Fruit fly (Drosophila melanogaster) whole organism, embryonic: Measurements from ENCODE around the gene CG32939.

Experiments
- Atf3 ChIP-seq: fragments of 200-800 bp; sonication (Bioruptor generic); optimal IDR thresholded peaks from 3 replicates; lab custom pipeline; 2016; ENCODE audit warnings: missing biosample characterization, missing genetic modification characterization
- Bgb ChIP-seq: fragments of 200-800 bp; sonication (Bioruptor generic); IDR thresholded peaks from 2 replicates; pipeline ENCODE4 v1.3.6; 2022; ENCODE audit warnings: missing biosample characterization, missing genetic modification characterization; ENCODE audit not compliant: partially characterized antibody
- CG1024 ChIP-seq: fragments of 200-800 bp; sonication (Bioruptor generic); IDR thresholded peaks from 2 replicates; pipeline ENCODE4 v1.3.6; 2022; ENCODE audit warnings: missing biosample characterization, missing genetic modification characterization
- CG10654 ChIP-seq: fragments of 200-800 bp; sonication (Bioruptor generic); optimal IDR thresholded peaks from 2 replicates; lab custom pipeline; 2016; ENCODE audit warnings: missing biosample characterization, missing genetic modification characterization
- CG12942 ChIP-seq: fragments of 200-800 bp; sonication (Bioruptor generic); optimal IDR thresholded peaks from 3 replicates; lab custom pipeline; 2016; ENCODE audit warnings: missing biosample characterization, missing genetic modification characterization
- CG14050 ChIP-seq: fragments of 200-800 bp; sonication (Bioruptor generic); IDR thresholded peaks from 3 replicates; pipeline ENCODE4 v1.3.6; 2022; ENCODE audit warnings: missing biosample characterization, missing genetic modification characterization
- CG15696 ChIP-seq: fragments of 200-800 bp; sonication (Bioruptor generic); optimal IDR thresholded peaks from 2 replicates; lab custom pipeline; 2019; ENCODE audit warnings: missing biosample characterization, mild to moderate bottlenecking, missing genetic modification characterization, moderate library complexity
- CG1603 ChIP-seq: fragments of 200-800 bp; sonication (Bioruptor generic); optimal IDR thresholded peaks from 2 replicates; lab custom pipeline; 2019; ENCODE audit warnings: missing biosample characterization, mild to moderate bottlenecking, missing genetic modification characterization, moderate library complexity
- CG17385 ChIP-seq: fragments of 200-800 bp; sonication (Bioruptor generic); optimal IDR thresholded peaks from 3 replicates; lab custom pipeline; 2018; ENCODE audit warnings: missing biosample characterization, mild to moderate bottlenecking, missing genetic modification characterization
- CG18011 ChIP-seq: fragments of 200-800 bp; sonication (Bioruptor generic); optimal IDR thresholded peaks from 2 replicates; lab custom pipeline; 2017; ENCODE audit warnings: missing biosample characterization, missing genetic modification characterization, mild to moderate bottlenecking, moderate library complexity, missing genotype
- CG18599 ChIP-seq: fragments of 200-800 bp; sonication (Bioruptor generic); optimal IDR thresholded peaks from 3 replicates; lab custom pipeline; 2017; ENCODE audit warnings: missing biosample characterization, missing genetic modification characterization, mild to moderate bottlenecking, moderate library complexity, missing genetic modification reagents
- CG2889 ChIP-seq: fragments of 200-800 bp; sonication (Bioruptor generic); IDR thresholded peaks from 3 replicates; pipeline ENCODE4 v1.3.6; 2022; ENCODE audit warnings: missing biosample characterization, missing genetic modification characterization
- CG30431 ChIP-seq: fragments of 200-800 bp; sonication (Bioruptor generic); optimal IDR thresholded peaks from 2 replicates; lab custom pipeline; 2017; ENCODE audit warnings: missing biosample characterization, missing genetic modification characterization
- CG31224 ChIP-seq: fragments of 200-800 bp; sonication (Bioruptor generic); IDR thresholded peaks from 2 replicates; pipeline ENCODE4 v1.3.6; 2022; ENCODE audit warnings: missing biosample characterization, missing genetic modification characterization
- CG3407 ChIP-seq: fragments of 200-800 bp; sonication (Bioruptor generic); optimal IDR thresholded peaks from 2 replicates; lab custom pipeline; 2018; ENCODE audit warnings: missing biosample characterization, mild to moderate bottlenecking, missing genetic modification characterization
- CG3726 ChIP-seq: fragments of 200-800 bp; sonication (Bioruptor generic); IDR thresholded peaks from 3 replicates; pipeline ENCODE4, ENCODE4 v1.3.6; 2022; ENCODE audit warnings: missing biosample characterization, missing genetic modification characterization
- CG8290 ChIP-seq, 3 experiments: fragments of 200-800 bp; sonication (Bioruptor generic); optimal IDR thresholded peaks; 2 replicates each; lab custom pipeline; 2016 to 2019; ENCODE audit warnings: missing biosample characterization in 3 of 3, missing genetic modification characterization in 3 of 3, mild to moderate bottlenecking in 2 of 3, moderate library complexity in 1 of 3
- CG8944 ChIP-seq: fragments of 200-800 bp; sonication (Bioruptor generic); optimal IDR thresholded peaks from 3 replicates; lab custom pipeline; 2016; ENCODE audit warnings: missing biosample characterization, missing genetic modification characterization
- CG9215 ChIP-seq: fragments of 200-800 bp; sonication (Bioruptor generic); IDR thresholded peaks from 2 replicates; pipeline ENCODE4 v1.3.6; 2022; ENCODE audit warnings: missing biosample characterization, missing genetic modification characterization
- Dll ChIP-seq: fragments of 200-800 bp; sonication (Bioruptor generic); IDR thresholded peaks from 4 replicates; pipeline ENCODE4 v1.3.6; 2022; ENCODE audit warnings: missing biosample characterization, missing genetic modification characterization; ENCODE audit not compliant: partially characterized antibody
- Doc2 ChIP-seq: fragments of 200-800 bp; sonication (Bioruptor generic); IDR thresholded peaks from 2 replicates; pipeline ENCODE4 v1.3.6; 2022; ENCODE audit warnings: missing biosample characterization, missing genetic modification characterization
- Drgx ChIP-seq: fragments of 200-800 bp; sonication (Bioruptor generic); IDR thresholded peaks from 2 replicates; pipeline ENCODE4 v1.3.6; 2022; ENCODE audit warnings: missing biosample characterization, missing genetic modification characterization
- Elba2 ChIP-seq: fragments of 200-800 bp; sonication (Bioruptor generic); optimal IDR thresholded peaks from 3 replicates; lab custom pipeline; 2016; ENCODE audit warnings: missing biosample characterization, missing genetic modification characterization
- GATAe ChIP-seq: fragments of 200-800 bp; sonication (Bioruptor generic); conservative IDR thresholded peaks from 2 replicates; pipeline ENCODE4 v1.3.6; 2022; ENCODE audit warnings: missing biosample characterization, missing genetic modification characterization
- H2.0 ChIP-seq: fragments of 200-800 bp; sonication (Bioruptor generic); IDR thresholded peaks from 2 replicates; pipeline ENCODE4 v1.3.6; 2022; ENCODE audit warnings: missing biosample characterization, missing genetic modification characterization
- Jarid2 ChIP-seq: fragments of 200-800 bp; sonication (Bioruptor generic); optimal IDR thresholded peaks from 3 replicates; lab custom pipeline; 2017; ENCODE audit warnings: mild to moderate bottlenecking, missing biosample characterization, missing genetic modification reagents, missing genetic modification characterization
- Myb ChIP-seq: fragments of 200-800 bp; sonication (Bioruptor generic); optimal IDR thresholded peaks from 2 replicates; lab custom pipeline; 2016; ENCODE audit warnings: missing biosample characterization, missing genetic modification characterization
- Oaz ChIP-seq: fragments of 200-800 bp; sonication (Bioruptor generic); IDR thresholded peaks from 2 replicates; pipeline ENCODE4 v1.3.6; 2022; ENCODE audit warnings: missing biosample characterization, missing genetic modification characterization
- Optix ChIP-seq: fragments of 200-800 bp; sonication (Bioruptor generic); IDR thresholded peaks from 3 replicates; pipeline ENCODE4 v1.3.6; 2022; ENCODE audit warnings: missing biosample characterization, missing genetic modification characterization
- Rfx ChIP-seq: fragments of 200-800 bp; sonication (Bioruptor generic); IDR thresholded peaks from 2 replicates; pipeline ENCODE4 v1.3.6; 2022; ENCODE audit warnings: missing biosample characterization, missing genetic modification characterization
- Ssrp ChIP-seq: fragments of 200-800 bp; sonication (Bioruptor generic); optimal IDR thresholded peaks from 2 replicates; lab custom pipeline; 2018; ENCODE audit warnings: missing biosample characterization, mild to moderate bottlenecking, missing genetic modification characterization, moderate library complexity
- YL-1 ChIP-seq: fragments of 200-800 bp; sonication (Bioruptor generic); optimal IDR thresholded peaks from 3 replicates; lab custom pipeline; 2017; ENCODE audit warnings: missing biosample characterization, mild to moderate bottlenecking, missing genetic modification characterization
- al ChIP-seq: fragments of 200-800 bp; sonication (Bioruptor generic); IDR thresholded peaks from 2 replicates; pipeline ENCODE4 v1.3.6; 2022; ENCODE audit warnings: missing biosample characterization, missing genetic modification characterization
- bigmax ChIP-seq: fragments of 200-800 bp; sonication (Bioruptor generic); optimal IDR thresholded peaks from 2 replicates; lab custom pipeline; 2018; ENCODE audit warnings: missing biosample characterization, mild to moderate bottlenecking, missing genetic modification characterization
- cato ChIP-seq: fragments of 200-800 bp; sonication (Bioruptor generic); optimal IDR thresholded peaks from 2 replicates; lab custom pipeline; 2016; ENCODE audit warnings: missing biosample characterization, missing genetic modification characterization, borderline replicate concordance
- chif ChIP-seq, 2 experiments: fragments of 200-800 bp; sonication (Bioruptor generic); optimal IDR thresholded peaks; 3 replicates each; lab custom pipeline; 2016; ENCODE audit warnings: missing biosample characterization in 2 of 2, missing genetic modification characterization in 2 of 2
- dpn ChIP-seq, 2 experiments: fragments of 200-800 bp; sonication (Bioruptor generic); optimal IDR thresholded peaks; 3 replicates each; lab custom pipeline; 2016; ENCODE audit warnings: missing biosample characterization in 2 of 2, missing genetic modification characterization in 2 of 2
- en ChIP-seq: fragments of 200-800 bp; sonication (Bioruptor generic); optimal IDR thresholded peaks from 2 replicates; lab custom pipeline; 2016; ENCODE audit warnings: missing biosample characterization, missing genetic modification characterization
- hbn ChIP-seq: fragments of 200-800 bp; sonication (Bioruptor generic); IDR thresholded peaks from 2 replicates; pipeline ENCODE4 v1.3.6; 2022; ENCODE audit warnings: missing biosample characterization, missing genetic modification characterization; ENCODE audit not compliant: partially characterized antibody
- jing ChIP-seq: fragments of 200-800 bp; sonication (Bioruptor generic); optimal IDR thresholded peaks from 2 replicates; lab custom pipeline; 2018; ENCODE audit warnings: missing biosample characterization, mild to moderate bottlenecking, missing genetic modification characterization
- kah ChIP-seq: fragments of 200-800 bp; sonication (Bioruptor generic); optimal IDR thresholded peaks from 2 replicates; lab custom pipeline; 2018; ENCODE audit warnings: missing biosample characterization, mild to moderate bottlenecking, missing genetic modification characterization
- nau ChIP-seq: fragments of 200-800 bp; sonication (Bioruptor generic); optimal IDR thresholded peaks from 3 replicates; lab custom pipeline; 2017; ENCODE audit warnings: missing biosample characterization, mild to moderate bottlenecking, missing genetic modification characterization, missing genetic modification reagents
- nom ChIP-seq: fragments of 200-800 bp; sonication (Bioruptor generic); optimal IDR thresholded peaks from 2 replicates; lab custom pipeline; 2017; ENCODE audit warnings: missing biosample characterization, missing genetic modification characterization, mild to moderate bottlenecking, moderate library complexity, missing genetic modification reagents
- phol ChIP-seq: fragments of 200-800 bp; sonication (Bioruptor generic); optimal IDR thresholded peaks from 3 replicates; lab custom pipeline; 2018; ENCODE audit warnings: missing biosample characterization, mild to moderate bottlenecking, missing genetic modification characterization, moderate library complexity
- pnt ChIP-seq: fragments of 200-800 bp; sonication (Bioruptor generic); optimal IDR thresholded peaks from 3 replicates; lab custom pipeline; 2016; ENCODE audit warnings: missing biosample characterization, missing genetic modification characterization
- ro ChIP-seq: fragments of 200-800 bp; sonication (Bioruptor generic); IDR thresholded peaks from 2 replicates; pipeline ENCODE4 v1.3.6; 2022; ENCODE audit warnings: missing biosample characterization, missing genetic modification characterization
- schlank ChIP-seq: fragments of 200-800 bp; sonication (Bioruptor generic); optimal IDR thresholded peaks from 2 replicates; lab custom pipeline; 2018; ENCODE audit warnings: missing biosample characterization, mild to moderate bottlenecking, missing genetic modification characterization
- slbo ChIP-seq: fragments of 200-800 bp; sonication (Bioruptor generic); IDR thresholded peaks from 2 replicates; pipeline ENCODE4 v1.3.6; 2022; ENCODE audit warnings: missing biosample characterization, missing genetic modification characterization
- slou ChIP-seq: fragments of 200-800 bp; sonication (Bioruptor generic); optimal IDR thresholded peaks from 3 replicates; lab custom pipeline; 2016; ENCODE audit warnings: missing biosample characterization, missing genetic modification characterization
- slp2 ChIP-seq: fragments of 200-800 bp; sonication (Bioruptor generic); optimal IDR thresholded peaks from 2 replicates; lab custom pipeline; 2016; ENCODE audit warnings: missing biosample characterization, missing genetic modification characterization
- vvl ChIP-seq: fragments of 200-800 bp; sonication (Bioruptor generic); IDR thresholded peaks from 2 replicates; pipeline ENCODE4 v1.3.6; 2022; ENCODE audit warnings: missing biosample characterization, missing genetic modification characterization

CG32939 gene

dm6 chr3R:9679746-9680145, 13.1 kb upstream of the CG32939 start, which contains the start of gene nmdyn-D7 (continued):
- no peak for TF ChIP-seq Doc2 (GFP tag; lab: Robert Waterston, UW)
- TF ChIP-seq Rfx, result peak; percentile 70
- TF ChIP-seq Optix (GFP tag; lab: Robert Waterston, UW), result no peak
- no peak for TF ChIP-seq H2.0 (GFP tag; lab: Robert Waterston, UW)
- TF ChIP-seq ro (GFP tag; lab: Robert Waterston, UW), result no peak
- TF ChIP-seq schlank (tag; lab: Kevin White, UChicago), result no peak
- TF ChIP-seq CG1603 (tag; lab: Kevin White, UChicago), result peak; percentile 26
- TF ChIP-seq CG8944, result no peak
- TF ChIP-seq CG2889 (GFP tag; lab: Robert Waterston, UW), result no peak
- no peak for TF ChIP-seq dpn (GFP tag; optimal IDR thresholded peaks at IDR 0.05; lab: Kevin White, UChicago)
- no peak for TF ChIP-seq en (GFP tag; lab: Kevin White, UChicago)
- TF ChIP-seq CG1024 (GFP tag; lab: Robert Waterston, UW), result no peak
- TF ChIP-seq kah, result no peak
- no peak for TF ChIP-seq Drgx (GFP tag; lab: Robert Waterston, UW)
- no peak for TF ChIP-seq CG18599 (GFP tag; lab: Kevin White, UChicago)
- no peak for TF ChIP-seq CG15696
- TF ChIP-seq cato (GFP tag; lab: Kevin White, UChicago), result no peak
- no peak for TF ChIP-seq hbn
- TF ChIP-seq slp2 (GFP tag; lab: Kevin White, UChicago), result no peak
- TF ChIP-seq Dll (GFP tag; lab: Robert Waterston, UW), result 0 out of 4 replicates have a peak, but pooled peaks have one; percentile 42
- TF ChIP-seq CG30431, result no peak
- TF ChIP-seq YL-1 (GFP tag; lab: Kevin White, UChicago), result peak; percentile 50
- no peak for TF ChIP-seq chif (GFP tag; optimal IDR thresholded peaks at IDR 0.05; lab: Kevin White, UChicago)
- TF ChIP-seq GATAe (GFP tag; lab: Robert Waterston, UW), result no peak
- TF ChIP-seq slbo (GFP tag; lab: Robert Waterston, UW), result no peak
- no peak for TF ChIP-seq CG8290 (GFP tag; optimal IDR thresholded peaks at IDR 0.05; lab: Kevin White, UChicago)
- TF ChIP-seq CG8290 (tag; optimal IDR thresholded peaks at IDR 0.05; lab: Kevin White, UChicago), result no peak
- TF ChIP-seq CG14050, result no peak
- TF ChIP-seq Bgb (GFP tag; lab: Robert Waterston, UW), result peak; percentile 37; the same call in 1 of the 2 replicates
- no peak for TF ChIP-seq CG3726 (GFP tag; lab: Robert Waterston, UW)
- TF ChIP-seq al (GFP tag; lab: Robert Waterston, UW), result no peak
- no peak for TF ChIP-seq Oaz (GFP tag; lab: Robert Waterston, UW)
- peak; percentile 24 for TF ChIP-seq Myb (GFP tag; lab: Kevin White, UChicago)
- no peak for TF ChIP-seq CG31224 (GFP tag; lab: Robert Waterston, UW)
- TF ChIP-seq jing (GFP tag; lab: Kevin White, UChicago), result no peak
- no peak for TF ChIP-seq Atf3 (GFP tag; lab: Kevin White, UChicago)
- TF ChIP-seq nau (GFP tag; lab: Kevin White, UChicago), result no peak
- TF ChIP-seq CG9215, result peak; percentile 89
- TF ChIP-seq CG3407 (GFP tag; lab: Kevin White, UChicago), result no peak
- peak; percentile 34 for TF ChIP-seq bigmax (GFP tag; lab: Kevin White, UChicago)
- TF ChIP-seq CG12942 (GFP tag; lab: Kevin White, UChicago), result no peak
- no peak for TF ChIP-seq nom (GFP tag; lab: Kevin White, UChicago)
- TF ChIP-seq CG10654 (GFP tag; lab: Kevin White, UChicago), result no peak
- no peak for TF ChIP-seq pnt (GFP tag; lab: Kevin White, UChicago)
- TF ChIP-seq Ssrp, result no peak
- peak; percentile 30; the same call in 1 of the 2 replicates for TF ChIP-seq vvl (GFP tag; lab: Robert Waterston, UW)
- peak; percentile 18 for TF ChIP-seq Elba2 (GFP tag; lab: Kevin White, UChicago)
- TF ChIP-seq CG17385 (GFP tag; lab: Kevin White, UChicago), result peak; percentile 99
- TF ChIP-seq phol (tag; lab: Kevin White, UChicago), result no peak
- TF ChIP-seq slou, result no peak
- no peak for TF ChIP-seq Jarid2 (GFP tag; lab: Kevin White, UChicago)
- no peak for TF ChIP-seq CG18011 (GFP tag; lab: Kevin White, UChicago)
